Fruit fly (Drosophila melanogaster) whole organism, larva: Measurements from ENCODE around the gene bnb.
A peak's percentile ranks its signal among the peaks of the same experiment; 100 is the strongest.

Experiments
- noc ChIP-seq: fragments of 200-800 bp; sonication (Bioruptor generic); optimal IDR thresholded peaks from 3 replicates; lab custom pipeline; 2019; ENCODE audit warnings: missing biosample characterization, mild to moderate bottlenecking, missing genetic modification characterization, moderate library complexity

The bnb gene

dm6 chrX:18800167-18800566, 2.7 kb upstream of the bnb start:
- no peak for TF ChIP-seq noc (tag; lab: Kevin White, UChicago)

- no peak for TF ChIP-seq noc (tag; lab: Kevin White, UChicago)
Measured at dm6 chrX:18799307-18799855, 1.9 kb upstream of the bnb start.

- no peak for TF ChIP-seq noc (tag; lab: Kevin White, UChicago)
Measured at dm6 chrX:18791368-18791767, 6.1 kb downstream of the bnb start, which contains the start of gene Atg101. Gene Atg101, plus strand, starts transcription at chrX:18791668.

dm6 chrX:18789353-18790210, 7.9 kb downstream of the bnb start:
- TF ChIP-seq noc (tag; lab: Kevin White, UChicago), result peak; percentile 53

dm6 chrX:18788143-18788745, 9.2 kb downstream of the bnb start, which contains the start of the genes CG6961 and S6KL:
Gene CG6961, minus strand, starts transcription at chrX:18788210.
Gene S6KL, plus strand, starts transcription at chrX:18788464.
- TF ChIP-seq noc (tag; lab: Kevin White, UChicago), result no peak

- TF ChIP-seq noc (tag; lab: Kevin White, UChicago), result no peak
Measured at dm6 chrX:18783417-18784123, 13.9 kb downstream of the bnb start, which contains the start of gene CG18259. Gene CG18259, minus strand, starts transcription at chrX:18783494.

dm6 chrX:18780260-18780659, 17.2 kb downstream of the bnb start:
- TF ChIP-seq noc (tag; lab: Kevin White, UChicago), result no peak

dm6 chrX:18779662-18780061, 17.8 kb downstream of the bnb start:
- no peak for TF ChIP-seq noc (tag; lab: Kevin White, UChicago)

- no peak for TF ChIP-seq noc (tag; lab: Kevin White, UChicago)
Measured at dm6 chrX:18776976-18777925, 20.2 kb downstream of the bnb start.

dm6 chrX:18775839-18776538, 21.5 kb downstream of the bnb start:
- no peak for TF ChIP-seq noc (tag; lab: Kevin White, UChicago)

- TF ChIP-seq noc (tag; lab: Kevin White, UChicago), result no peak
Measured at dm6 chrX:18774818-18775343, 22.6 kb downstream of the bnb start, which contains the start of gene CG6891. Gene CG6891, plus strand, starts transcription at chrX:18775228.

dm6 chrX:18773817-18774216, 23.7 kb downstream of the bnb start, which contains the start of gene CCKLR-17D3:
Gene CCKLR-17D3, minus strand, starts transcription at chrX:18774027.
- TF ChIP-seq noc (tag; lab: Kevin White, UChicago), result no peak

- no peak for TF ChIP-seq noc (tag; lab: Kevin White, UChicago)
Measured at dm6 chrX:18771995-18772394, 25.5 kb downstream of the bnb start.
